Fruit fly (Drosophila melanogaster): ENCODE measurements around the gene GstO1.

Gene GstO1

dm6 chr3L:8518516-8519087 lies 6.1 kb downstream of the GstO1 start, which contains the start of gene GstO3:
Gene GstO3, plus strand, starts transcription at chr3L:8518885.
- TF ChIP-seq CG14711 (tag; optimal IDR thresholded peaks at IDR 0.05) (no peak), toe (GFP tag; optimal IDR thresholded peaks at IDR 0.05) (no peak), CG5204 (GFP tag; optimal IDR thresholded peaks at IDR 0.05) (no peak), Crg-1 (GFP tag; optimal IDR thresholded peaks at IDR 0.05) (no peak), Mnt (GFP tag; optimal IDR thresholded peaks at IDR 0.05) (peak; percentile 42), cnc (optimal IDR thresholded peaks at IDR 0.05) (peak in 1 of 2 experiments; percentile 45), kay (GFP tag; ENCODE audit: borderline replicate concordance) (peak; percentile 99), Hr96 (GFP tag; optimal IDR thresholded peaks at IDR 0.05) (no peak), CG12768 (GFP tag; optimal IDR thresholded peaks at IDR 0.05) (peak; percentile 42), tj (GFP tag; optimal IDR thresholded peaks at IDR 0.05) (peak; percentile 26), CG7101 (tag; optimal IDR thresholded peaks at IDR 0.05) (peak; percentile 8), CG33017 (tag; optimal IDR thresholded peaks at IDR 0.05) (no peak), ovo (GFP tag; optimal IDR thresholded peaks at IDR 0.05) (no peak), bab1 (GFP tag; optimal IDR thresholded peaks at IDR 0.05) (peak; percentile 44), CG7045 (GFP tag; optimal IDR thresholded peaks at IDR 0.05) (no peak), Clk (GFP tag; optimal IDR thresholded peaks at IDR 0.05) (no peak), CG1620 (GFP tag; optimal IDR thresholded peaks at IDR 0.05) (no peak), CG11617 (GFP tag; optimal IDR thresholded peaks at IDR 0.05) (no peak), pad (GFP tag; optimal IDR thresholded peaks at IDR 0.05) (no peak), cic (GFP tag; optimal IDR thresholded peaks at IDR 0.05) (peak; percentile 84)

DNA sequence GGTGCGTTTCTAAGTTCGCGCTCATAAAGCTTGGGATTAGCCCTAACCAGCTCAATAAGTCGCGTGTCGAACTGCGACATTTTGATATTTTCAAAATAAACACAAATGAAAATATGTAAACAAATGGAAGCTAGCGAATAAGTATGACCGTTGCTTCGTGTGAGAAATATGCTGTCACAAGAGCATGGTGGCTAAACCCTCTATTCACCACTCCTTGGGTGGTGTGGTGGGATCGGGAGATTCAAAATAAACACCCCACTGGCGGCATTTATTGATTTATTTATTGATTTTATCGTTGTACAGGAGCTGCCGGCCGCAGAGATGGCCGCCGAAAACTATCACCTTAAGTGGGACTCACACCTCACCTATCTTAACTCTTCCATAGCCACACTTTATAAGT lies 9.9 kb downstream of the GstO1 start, which contains the start of gene CG6683:
TSS of gene CG6683 (minus strand) at position 154 of the 400 bp plus-strand sequence.
- TF ChIP-seq Crg-1 (GFP tag; optimal IDR thresholded peaks at IDR 0.05), result no peak
- no peak for TF ChIP-seq CG33017 (tag; optimal IDR thresholded peaks at IDR 0.05)
- TF ChIP-seq pad (GFP tag; optimal IDR thresholded peaks at IDR 0.05), result no peak
- TF ChIP-seq Clk (GFP tag; optimal IDR thresholded peaks at IDR 0.05), result no peak
- TF ChIP-seq CG7045 (GFP tag; optimal IDR thresholded peaks at IDR 0.05), result no peak

dm6 chr3L:8513258-8513657 lies 11.4 kb downstream of the GstO1 start:
- TF ChIP-seq Clk (GFP tag; optimal IDR thresholded peaks at IDR 0.05) (no peak), Hr96 (GFP tag; optimal IDR thresholded peaks at IDR 0.05) (no peak), cic (GFP tag; optimal IDR thresholded peaks at IDR 0.05) (no peak), CG7101 (tag; optimal IDR thresholded peaks at IDR 0.05) (no peak), toe (GFP tag; optimal IDR thresholded peaks at IDR 0.05) (no peak), tj (GFP tag; optimal IDR thresholded peaks at IDR 0.05) (no peak), pad (GFP tag; optimal IDR thresholded peaks at IDR 0.05) (no peak), bab1 (GFP tag; optimal IDR thresholded peaks at IDR 0.05) (no peak)

DNA sequence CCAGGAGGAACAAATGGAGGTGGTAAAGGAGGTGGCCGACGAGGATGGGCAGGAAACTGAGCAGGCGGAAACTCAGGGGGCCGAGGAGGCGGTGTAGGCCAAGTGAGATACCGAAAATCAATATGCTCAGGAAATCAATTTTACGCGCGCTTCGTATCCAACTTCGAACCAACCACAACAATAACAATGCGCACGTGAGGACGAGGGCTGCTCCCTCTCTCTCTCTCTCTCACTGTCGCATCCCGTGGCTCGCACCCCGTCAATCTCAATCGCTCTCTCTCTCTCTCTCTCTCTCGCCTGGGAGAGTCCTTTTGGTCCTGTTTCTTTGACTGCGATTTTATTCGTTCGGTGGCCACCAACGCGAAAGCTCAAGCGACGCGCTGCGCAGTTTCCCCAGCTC lies 12.2 kb downstream of the GstO1 start, which contains the start of gene CG6765:
TSS of gene CG6765 (plus strand) at position 340 of the 400 bp plus-strand sequence.
- TF ChIP-seq tj (GFP tag; optimal IDR thresholded peaks at IDR 0.05), result no peak
- no peak for TF ChIP-seq cic (GFP tag; optimal IDR thresholded peaks at IDR 0.05)
- no peak for TF ChIP-seq CG11617 (GFP tag; optimal IDR thresholded peaks at IDR 0.05)
- no peak for TF ChIP-seq Crg-1 (GFP tag; optimal IDR thresholded peaks at IDR 0.05)
- no peak for TF ChIP-seq CG5204 (GFP tag; optimal IDR thresholded peaks at IDR 0.05)
- no peak for TF ChIP-seq cnc (optimal IDR thresholded peaks at IDR 0.05)
- TF ChIP-seq Clk (GFP tag; optimal IDR thresholded peaks at IDR 0.05), result no peak
- TF ChIP-seq CG1620 (GFP tag; optimal IDR thresholded peaks at IDR 0.05), result no peak

dm6 chr3L:8509567-8510109 lies 15.0 kb downstream of the GstO1 start, which contains the start of the genes ZC3H3 and Pus7:
Gene ZC3H3, minus strand, starts transcription at chr3L:8509763.
Gene Pus7, plus strand, starts transcription at chr3L:8510003.
- TF ChIP-seq CG33017 (tag; optimal IDR thresholded peaks at IDR 0.05) (peak; percentile 13), bab1 (GFP tag; optimal IDR thresholded peaks at IDR 0.05) (peak; percentile 45), CG5204 (GFP tag; optimal IDR thresholded peaks at IDR 0.05) (no peak), cnc (optimal IDR thresholded peaks at IDR 0.05) (no peak), CG14711 (tag; optimal IDR thresholded peaks at IDR 0.05) (peak; percentile 57), Hr96 (GFP tag; optimal IDR thresholded peaks at IDR 0.05) (no peak), kay (GFP tag; ENCODE audit: borderline replicate concordance) (no peak), CG11617 (GFP tag; optimal IDR thresholded peaks at IDR 0.05) (peak; percentile 25), ovo (GFP tag; optimal IDR thresholded peaks at IDR 0.05) (no peak), tj (GFP tag; optimal IDR thresholded peaks at IDR 0.05) (peak; percentile 13), pad (GFP tag; optimal IDR thresholded peaks at IDR 0.05) (no peak), Mnt (GFP tag; optimal IDR thresholded peaks at IDR 0.05) (peak; percentile 76), CG7101 (tag; optimal IDR thresholded peaks at IDR 0.05) (peak; percentile 35)

dm6 chr3L:8506975-8507441 lies 17.7 kb downstream of the GstO1 start, which contains the start of gene CG43163:
Gene CG43163, minus strand, starts transcription at chr3L:8507146.
- TF ChIP-seq CG7045 (GFP tag; optimal IDR thresholded peaks at IDR 0.05) (no peak), CG7101 (tag; optimal IDR thresholded peaks at IDR 0.05) (peak; percentile 48), tj (GFP tag; optimal IDR thresholded peaks at IDR 0.05) (no peak), Clk (GFP tag; optimal IDR thresholded peaks at IDR 0.05) (no peak), cnc (optimal IDR thresholded peaks at IDR 0.05) (no peak), CG33017 (tag; optimal IDR thresholded peaks at IDR 0.05) (peak; percentile 12), Mnt (GFP tag; optimal IDR thresholded peaks at IDR 0.05) (peak; percentile 18), kay (GFP tag; ENCODE audit: borderline replicate concordance) (no peak), cic (GFP tag; optimal IDR thresholded peaks at IDR 0.05) (no peak), CG12768 (GFP tag; optimal IDR thresholded peaks at IDR 0.05) (no peak), Crg-1 (GFP tag; optimal IDR thresholded peaks at IDR 0.05) (no peak), toe (GFP tag; optimal IDR thresholded peaks at IDR 0.05) (no peak), pad (GFP tag; optimal IDR thresholded peaks at IDR 0.05) (no peak), bab1 (GFP tag; optimal IDR thresholded peaks at IDR 0.05) (peak; percentile 40), Hr96 (GFP tag; optimal IDR thresholded peaks at IDR 0.05) (no peak), CG14711 (tag; optimal IDR thresholded peaks at IDR 0.05) (peak; percentile 47), CG11617 (GFP tag; optimal IDR thresholded peaks at IDR 0.05) (peak; percentile 1), ovo (GFP tag; optimal IDR thresholded peaks at IDR 0.05) (no peak), CG5204 (GFP tag; optimal IDR thresholded peaks at IDR 0.05) (no peak), CG1620 (GFP tag; optimal IDR thresholded peaks at IDR 0.05) (no peak)
